Worm (Caenorhabditis elegans) whole organism, L3 larva: ENCODE measurements around the gene elo-1.

ENCODE experiments used
- R02D3.7 ChIP-seq: fragments of 150-350 bp; optimal IDR thresholded peaks from 2 replicates; lab custom pipeline; 2014; ENCODE audit warnings: missing biosample characterization, missing genetic modification characterization
- ZK546.5 ChIP-seq: sonication (generic microtip); optimal IDR thresholded peaks from 2 replicates; lab custom pipeline; 2017; ENCODE audit warnings: missing biosample characterization, missing genetic modification characterization
- aly-2 ChIP-seq: fragments of 150-350 bp; optimal IDR thresholded peaks from 2 replicates; lab custom pipeline; 2014; ENCODE audit warnings: missing biosample characterization, missing genetic modification characterization
- ama-1 ChIP-seq: fragments of 150-350 bp; optimal IDR thresholded peaks from 2 replicates; lab custom pipeline; 2018
- ceh-28 ChIP-seq: fragments of 150-350 bp; optimal IDR thresholded peaks from 2 replicates; lab custom pipeline; 2014; ENCODE audit warnings: missing biosample characterization, missing genetic modification reagents, missing genetic modification characterization
- ceh-9 ChIP-seq: sonication (generic microtip); optimal IDR thresholded peaks from 2 replicates; lab custom pipeline; 2018; ENCODE audit warnings: missing biosample characterization, missing genetic modification characterization
- daf-12 ChIP-seq: fragments of 150-350 bp; optimal IDR thresholded peaks from 2 replicates; lab custom pipeline; 2014; ENCODE audit warnings: missing biosample characterization, missing genetic modification reagents, missing genetic modification characterization
- egl-27 ChIP-seq: sonication (generic microtip); optimal IDR thresholded peaks from 4 replicates; lab custom pipeline; 2017; ENCODE audit warnings: missing biosample characterization, missing genetic modification reagents, missing genetic modification characterization
- elt-2 ChIP-seq: sonication (generic microtip); optimal IDR thresholded peaks from 2 replicates; lab custom pipeline; 2016; ENCODE audit warnings: missing genetic modification reagents, mild to moderate bottlenecking, missing genetic modification characterization, missing compliant biosample characterization
- elt-3 ChIP-seq, 3 experiments: fragments of 150-350 bp in 1 of 3; sonication (generic microtip) in 2 of 3; optimal IDR thresholded peaks; 2 replicates in 2 of 3; 4 replicates in 1 of 3; lab custom pipeline; 2014 to 2017; ENCODE audit warnings: missing biosample characterization in 3 of 3, missing genetic modification characterization in 3 of 3
- fkh-2 ChIP-seq: fragments of 150-350 bp; optimal IDR thresholded peaks from 2 replicates; lab custom pipeline; 2014; ENCODE audit warnings: missing biosample characterization, missing genetic modification reagents, missing genetic modification characterization
- fos-1 ChIP-seq: fragments of 150-350 bp; optimal IDR thresholded peaks from 2 replicates; lab custom pipeline; 2014; ENCODE audit warnings: missing biosample characterization, missing genetic modification characterization
- hmg-11 ChIP-seq: sonication (generic microtip); optimal IDR thresholded peaks from 2 replicates; lab custom pipeline; 2016; ENCODE audit warnings: missing genetic modification characterization, missing compliant biosample characterization
- lin-15B ChIP-seq: fragments of 150-350 bp; optimal IDR thresholded peaks from 2 replicates; lab custom pipeline; 2014; ENCODE audit warnings: missing biosample characterization, missing genetic modification characterization
- lin-39 ChIP-seq: fragments of 150-350 bp; optimal IDR thresholded peaks from 2 replicates; lab custom pipeline; 2018; ENCODE audit warnings: missing biosample characterization, missing genetic modification reagents, missing genetic modification characterization
- lsy-12 ChIP-seq: sonication (generic microtip); optimal IDR thresholded peaks from 2 replicates; lab custom pipeline; 2016; ENCODE audit warnings: mild to moderate bottlenecking, missing genetic modification characterization, missing compliant biosample characterization
- mdl-1 ChIP-seq: fragments of 150-350 bp; optimal IDR thresholded peaks from 2 replicates; lab custom pipeline; 2014; ENCODE audit warnings: missing biosample characterization, missing genetic modification characterization
- mml-1 ChIP-seq: fragments of 150-350 bp; sonication (generic microtip); optimal IDR thresholded peaks from 3 replicates; lab custom pipeline; 2014; ENCODE audit warnings: missing biosample characterization, missing genetic modification characterization
- nfya-1 ChIP-seq: sonication (generic microtip); optimal IDR thresholded peaks from 2 replicates; lab custom pipeline; 2017; ENCODE audit warnings: missing genetic modification characterization, mild to moderate bottlenecking, missing compliant biosample characterization, antibody characterized with exemption, moderate library complexity; ENCODE audit not compliant: insufficient read depth
- nhr-11 ChIP-seq: fragments of 150-350 bp; optimal IDR thresholded peaks from 2 replicates; lab custom pipeline; 2014; ENCODE audit warnings: missing biosample characterization, missing genetic modification characterization
- nhr-23 ChIP-seq: fragments of 150-350 bp; optimal IDR thresholded peaks from 2 replicates; lab custom pipeline; 2014; ENCODE audit warnings: missing biosample characterization, missing genetic modification reagents, missing genetic modification characterization
- nhr-237 ChIP-seq: fragments of 150-350 bp; optimal IDR thresholded peaks from 2 replicates; lab custom pipeline; 2014; ENCODE audit warnings: missing biosample characterization, missing genetic modification characterization
- nhr-25 ChIP-seq: sonication (generic microtip); optimal IDR thresholded peaks from 2 replicates; lab custom pipeline; 2017; ENCODE audit warnings: missing biosample characterization, missing genetic modification characterization
- nhr-28 ChIP-seq: fragments of 150-350 bp; optimal IDR thresholded peaks from 2 replicates; lab custom pipeline; 2014; ENCODE audit warnings: missing biosample characterization, missing genetic modification characterization
- nhr-43 ChIP-seq: sonication (generic microtip); optimal IDR thresholded peaks from 2 replicates; lab custom pipeline; 2016; ENCODE audit warnings: mild to moderate bottlenecking, missing genetic modification characterization, missing compliant biosample characterization; ENCODE audit not compliant: poor library complexity, severe bottlenecking
- nhr-67 ChIP-seq: fragments of 150-350 bp; optimal IDR thresholded peaks from 2 replicates; lab custom pipeline; 2014; ENCODE audit warnings: missing biosample characterization, missing genetic modification characterization
- pha-4 ChIP-seq: fragments of 150-350 bp; optimal IDR thresholded peaks from 2 replicates; lab custom pipeline; 2014; ENCODE audit warnings: missing biosample characterization, missing genetic modification reagents, missing genetic modification characterization
- pqm-1 ChIP-seq: fragments of 150-350 bp; optimal IDR thresholded peaks from 2 replicates; lab custom pipeline; 2017; ENCODE audit warnings: missing biosample characterization, missing genetic modification characterization, inconsistent platforms
- sea-2 ChIP-seq: fragments of 150-350 bp; sonication (generic microtip); optimal IDR thresholded peaks from 4 replicates; lab custom pipeline; 2014; ENCODE audit warnings: missing biosample characterization, missing genetic modification reagents, missing genetic modification characterization
- skn-1 ChIP-seq: fragments of 150-350 bp; optimal IDR thresholded peaks from 2 replicates; lab custom pipeline; 2014; ENCODE audit warnings: missing biosample characterization, missing genetic modification characterization
- snpc-4 ChIP-seq: fragments of 150-350 bp; optimal IDR thresholded peaks from 2 replicates; lab custom pipeline; 2014; ENCODE audit warnings: missing biosample characterization, missing genetic modification characterization
- tbx-2 ChIP-seq: sonication (generic microtip); optimal IDR thresholded peaks from 2 replicates; lab custom pipeline; 2016; ENCODE audit warnings: mild to moderate bottlenecking, missing genetic modification characterization, missing compliant biosample characterization
- zag-1 ChIP-seq: fragments of 150-350 bp; optimal IDR thresholded peaks from 2 replicates; lab custom pipeline; 2014; ENCODE audit warnings: missing biosample characterization, missing genetic modification characterization
- ztf-11 ChIP-seq: fragments of 150-350 bp; optimal IDR thresholded peaks from 2 replicates; lab custom pipeline; 2014; ENCODE audit warnings: missing biosample characterization, missing genetic modification characterization
- ztf-4 ChIP-seq: fragments of 150-350 bp; optimal IDR thresholded peaks from 2 replicates; lab custom pipeline; 2014; ENCODE audit warnings: missing biosample characterization, missing genetic modification characterization

elo-1 gene

DNA sequence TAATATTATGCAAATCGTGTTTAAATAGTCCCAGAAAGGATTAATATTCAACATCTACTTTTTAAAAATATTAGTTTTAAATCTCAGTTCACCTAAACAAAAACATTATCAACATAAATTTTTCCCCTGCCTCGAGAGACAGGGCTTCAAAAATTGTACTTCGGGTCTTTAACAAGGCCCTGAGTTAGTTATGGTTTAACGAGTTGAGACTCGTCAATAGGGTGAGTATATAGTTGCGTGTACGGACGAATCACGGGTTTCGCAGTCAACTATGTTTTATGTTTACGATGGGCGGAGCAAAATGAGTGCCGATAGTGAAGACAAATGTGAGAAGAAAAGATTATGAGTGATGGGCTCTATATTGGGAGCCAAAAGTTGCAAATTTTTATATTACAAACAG lies 14.5 kb upstream of the elo-1 start:
- TF ChIP-seq pha-4 (peak; percentile 23), zag-1 (no peak), ztf-11 (tag; lab: Kevin White, UChicago) (no peak), nhr-28 (tag; lab: Kevin White, UChicago) (no peak), ztf-4 (tag; lab: Kevin White, UChicago) (no peak), elt-2 (tag; lab: Kevin White, UChicago) (peak; percentile 43), daf-12 (tag; lab: Kevin White, UChicago) (no peak), skn-1 (no peak), hmg-11 (tag; lab: Kevin White, UChicago) (no peak), ZK546.5 (tag; lab: Kevin White, UChicago) (no peak), pqm-1 (tag; lab: Kevin White, UChicago) (peak; percentile 40), nhr-11 (no peak), nhr-237 (tag; lab: Kevin White, UChicago) (no peak), snpc-4 (tag; lab: Kevin White, UChicago) (peak; percentile 67)
- TF ChIP-seq, all 47 proteins: peak for 4

DNA sequence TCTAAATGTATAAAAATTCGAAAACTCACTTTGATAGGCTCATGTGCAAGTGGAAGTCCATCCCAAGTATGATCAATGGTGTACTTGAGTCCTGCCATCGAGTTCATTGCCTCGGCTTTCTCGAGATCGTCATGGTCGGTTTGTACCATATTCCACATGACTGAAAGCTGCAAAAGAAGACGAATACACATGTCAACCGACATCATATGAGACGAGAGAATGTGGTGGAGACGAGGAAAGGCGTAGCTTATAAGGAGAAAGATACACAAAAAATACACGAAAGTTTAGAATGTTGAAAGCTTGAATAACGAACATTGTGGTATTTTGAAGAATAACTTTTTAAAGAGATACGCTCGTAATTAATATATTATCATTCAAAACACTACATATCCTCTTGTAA lies 13.3 kb upstream of the elo-1 start, which contains the start of gene C33A12.3:
C33A12.3 (minus strand) TSS at position 167 of the 400 bp plus-strand sequence.
- TF ChIP-seq ztf-11 (tag; lab: Kevin White, UChicago) (no peak), lin-39 (tag; lab: Kevin White, UChicago) (no peak), pqm-1 (tag; lab: Kevin White, UChicago) (no peak), ceh-9 (tag; lab: Kevin White, UChicago) (no peak), tbx-2 (tag; lab: Kevin White, UChicago) (no peak), aly-2 (tag; lab: Kevin White, UChicago) (no peak), ZK546.5 (tag; lab: Kevin White, UChicago) (no peak), elt-2 (tag; lab: Kevin White, UChicago) (no peak), fos-1 (tag; lab: Kevin White, UChicago) (no peak), elt-3 (tag; optimal IDR thresholded peaks at IDR 0.05; lab: Kevin White, UChicago) (no peak), R02D3.7 (tag; lab: Kevin White, UChicago) (no peak), nfya-1 (tag; lab: Kevin White, UChicago) (no peak), lin-15B (no peak), zag-1 (no peak), egl-27 (tag; lab: Kevin White, UChicago) (no peak), nhr-237 (tag; lab: Kevin White, UChicago) (no peak)

DNA sequence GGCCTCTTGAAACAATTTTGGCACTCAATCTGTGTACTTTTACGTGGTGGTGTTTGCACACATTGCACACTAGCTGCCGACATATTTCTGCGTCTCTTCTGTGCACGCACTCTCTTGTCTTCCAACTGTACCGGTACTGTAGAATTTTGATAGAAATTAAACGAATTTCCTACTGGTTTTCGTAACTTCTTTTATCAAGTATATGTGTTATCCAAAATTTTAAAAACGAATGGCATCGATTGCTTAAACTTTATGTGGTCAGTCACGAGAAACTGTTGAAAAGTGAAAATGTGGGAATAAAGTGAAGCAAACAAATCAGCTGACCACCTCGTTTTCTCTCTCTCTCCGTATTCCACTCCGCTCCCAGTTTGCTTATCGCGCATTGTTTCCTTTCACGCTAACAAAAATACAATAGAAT lies 12.8 kb upstream of the elo-1 start:
- TF ChIP-seq nhr-43 (tag; lab: Kevin White, UChicago) (peak; percentile 64), ama-1 (lab: Kevin White, UChicago) (peak; percentile 31), pqm-1 (tag; lab: Kevin White, UChicago) (peak; percentile 57), nhr-237 (tag; lab: Kevin White, UChicago) (no peak), ceh-28 (tag; lab: Kevin White, UChicago) (peak; percentile 45), nhr-25 (tag; lab: Kevin White, UChicago) (peak; percentile 59), mdl-1 (no peak), aly-2 (tag; lab: Kevin White, UChicago) (no peak), mml-1 (tag; lab: Kevin White, UChicago) (no peak), fkh-2 (no peak), nhr-23 (tag; lab: Kevin White, UChicago) (peak; percentile 64), hmg-11 (tag; lab: Kevin White, UChicago) (peak; percentile 39), elt-2 (tag; lab: Kevin White, UChicago) (peak; percentile 78), lsy-12 (tag; lab: Kevin White, UChicago) (no peak), nfya-1 (tag; lab: Kevin White, UChicago) (peak; percentile 10), nhr-67 (tag; lab: Kevin White, UChicago) (no peak), R02D3.7 (tag; lab: Kevin White, UChicago) (no peak), ceh-9 (tag; lab: Kevin White, UChicago) (no peak), sea-2 (no peak), lin-39 (tag; lab: Kevin White, UChicago) (peak; percentile 39), lin-15B (no peak), pha-4 (peak; percentile 79), snpc-4 (tag; lab: Kevin White, UChicago) (peak; percentile 60), fos-1 (tag; lab: Kevin White, UChicago) (no peak), skn-1 (no peak)
- TF ChIP-seq, all 47 proteins: peak for 12

DNA sequence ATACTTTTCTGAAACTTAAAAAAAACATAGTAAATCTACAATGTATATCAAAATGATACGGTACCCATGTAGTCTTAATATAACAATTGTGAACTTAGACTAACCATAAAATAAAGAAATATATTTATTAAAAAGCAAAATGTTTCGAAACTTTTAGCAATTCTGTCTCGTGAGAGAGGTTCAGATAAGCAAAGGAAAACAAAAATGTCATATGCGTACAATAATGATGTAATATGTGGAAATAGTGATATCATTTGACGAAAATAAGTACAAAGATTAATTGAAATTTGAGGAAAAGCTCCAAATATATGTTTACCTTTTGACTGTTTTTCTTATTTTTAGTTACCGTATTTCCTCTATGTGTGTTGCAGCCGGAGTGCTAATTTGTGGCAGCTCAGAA lies 12.0 kb upstream of the elo-1 start:
- peak; percentile 34 for TF ChIP-seq pqm-1 (tag; lab: Kevin White, UChicago)
- peak; percentile 46 for TF ChIP-seq elt-2 (tag; lab: Kevin White, UChicago)
- TF ChIP-seq ZK546.5 (tag; lab: Kevin White, UChicago) = no peak
